Fruit fly (Drosophila melanogaster): Measurements from ENCODE around the gene QIL1.

Gene QIL1

DNA sequence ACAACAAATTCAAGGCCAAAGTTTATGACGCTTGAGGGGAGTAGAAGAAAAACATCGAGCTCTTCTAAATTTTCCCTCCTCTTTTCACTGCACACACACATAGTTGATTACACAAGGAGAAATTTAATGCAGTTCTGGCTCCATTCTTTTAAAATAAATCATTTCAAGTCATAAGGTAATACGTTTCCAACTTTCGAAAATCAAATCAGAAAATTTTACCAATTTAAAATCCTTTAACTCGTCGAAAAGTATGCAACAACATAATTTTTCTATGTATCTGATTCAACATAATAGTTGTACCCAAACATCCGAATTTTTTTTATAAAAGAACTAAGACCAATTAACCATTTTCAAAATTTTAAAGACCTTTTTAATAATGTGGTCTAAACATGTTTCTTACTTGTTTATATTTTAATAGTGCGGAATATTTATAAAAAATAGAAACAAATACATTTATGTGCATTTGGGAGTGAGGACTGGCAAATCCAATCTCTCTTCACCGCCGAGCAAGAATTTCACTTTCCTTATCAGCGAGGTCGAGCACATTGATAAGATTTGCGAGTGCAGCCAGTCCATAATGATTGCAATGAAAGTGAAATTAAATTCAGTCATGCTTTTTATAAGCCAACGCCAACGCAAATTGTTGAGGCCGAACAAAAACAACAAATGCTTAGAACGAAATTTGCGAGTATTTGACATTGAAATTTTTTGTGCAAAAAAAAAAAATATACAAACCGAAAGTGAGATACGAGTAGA lies 40.4 kb downstream of the QIL1 start (continued):
- TF ChIP-seq lz (GFP tag; optimal IDR thresholded peaks at IDR 0.05) (peak; percentile 25), Sox15 (GFP tag; optimal IDR thresholded peaks at IDR 0.05) (no peak), Sox14 (GFP tag; optimal IDR thresholded peaks at IDR 0.05) (peak; percentile 39), esn (GFP tag; optimal IDR thresholded peaks at IDR 0.05) (peak; percentile 71), Eip78C (GFP tag) (peak; percentile 89), CG8632 (GFP tag; optimal IDR thresholded peaks at IDR 0.05) (peak; percentile 56), CG11294 (GFP tag; IDR thresholded peaks at IDR 0.05) (no peak), acj6 (GFP tag; optimal IDR thresholded peaks at IDR 0.05) (peak; percentile 63), CG16779 (tag; optimal IDR thresholded peaks at IDR 0.05) (no peak), CG9139 (GFP tag; optimal IDR thresholded peaks at IDR 0.05) (no peak), svp (GFP tag) (peak; percentile 81), CG31627 (GFP tag; optimal IDR thresholded peaks at IDR 0.05) (peak; percentile 32), CG3919 (GFP tag; optimal IDR thresholded peaks at IDR 0.05) (peak; percentile 55), cyc (GFP tag; optimal IDR thresholded peaks at IDR 0.05) (peak; percentile 43), Blimp-1 (GFP tag; optimal IDR thresholded peaks at IDR 0.05) (no peak)

DNA sequence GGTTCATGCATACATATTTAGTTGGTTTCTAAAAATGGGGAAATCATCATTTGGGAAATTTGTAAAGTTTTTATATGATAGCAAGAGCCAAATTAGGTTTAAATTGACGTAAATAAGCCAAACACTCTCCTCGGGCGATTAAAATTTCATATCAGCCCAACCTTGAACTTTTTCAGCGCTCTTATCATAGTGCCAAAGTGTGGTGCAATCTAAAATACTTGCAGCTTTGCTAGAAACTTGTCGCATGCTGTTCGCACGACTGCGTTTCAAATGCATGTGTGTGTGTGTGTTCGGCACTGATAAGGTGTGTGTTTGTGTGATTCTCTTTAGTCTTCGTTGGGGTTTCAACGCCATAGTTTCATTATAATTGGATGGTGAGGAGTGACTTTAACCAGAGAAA lies 41.1 kb downstream of the QIL1 start:
- TF ChIP-seq CG3919 (GFP tag; optimal IDR thresholded peaks at IDR 0.05) (no peak), salr (GFP tag; optimal IDR thresholded peaks at IDR 0.05) (no peak), lz (GFP tag; optimal IDR thresholded peaks at IDR 0.05) (peak; percentile 16), achi (GFP tag; optimal IDR thresholded peaks at IDR 0.05) (no peak), CG11294 (GFP tag; IDR thresholded peaks at IDR 0.05) (no peak), CG9139 (GFP tag; optimal IDR thresholded peaks at IDR 0.05) (no peak), CG15336 (GFP tag; IDR thresholded peaks at IDR 0.05) (no peak), dsx (GFP tag; optimal IDR thresholded peaks at IDR 0.05; ENCODE audit: poor library complexity, severe bottlenecking) (no peak), eg (GFP tag; IDR thresholded peaks at IDR 0.05) (no peak), Ets21C (GFP tag; optimal IDR thresholded peaks at IDR 0.05) (no peak), dac (GFP tag; optimal IDR thresholded peaks at IDR 0.05) (no peak), cyc (GFP tag; optimal IDR thresholded peaks at IDR 0.05) (no peak), CG3032 (tag; optimal IDR thresholded peaks at IDR 0.05) (no peak), CG7368 (GFP tag; optimal IDR thresholded peaks at IDR 0.05) (no peak), spab (GFP tag; optimal IDR thresholded peaks at IDR 0.05) (no peak), fd59A (GFP tag; optimal IDR thresholded peaks at IDR 0.05) (no peak), CG6163 (GFP tag; IDR thresholded peaks at IDR 0.05) (0 out of 3 replicates have a peak, but pooled peaks have one; percentile 13), CG16779 (tag; optimal IDR thresholded peaks at IDR 0.05) (no peak), Sox102F (GFP tag; optimal IDR thresholded peaks at IDR 0.05) (no peak), esn (GFP tag; optimal IDR thresholded peaks at IDR 0.05) (no peak), Eip75B (GFP tag; optimal IDR thresholded peaks at IDR 0.05) (no peak), CG6276 (GFP tag; optimal IDR thresholded peaks at IDR 0.05) (no peak), Met (GFP tag; optimal IDR thresholded peaks at IDR 0.05) (no peak), CG10631 (GFP tag; optimal IDR thresholded peaks at IDR 0.05) (no peak), CG6792 (GFP tag; optimal IDR thresholded peaks at IDR 0.05) (no peak), Hr39 (GFP tag; optimal IDR thresholded peaks at IDR 0.05) (peak; percentile 24), Gug (GFP tag; IDR thresholded peaks at IDR 0.05) (0 out of 2 replicates have a peak, but pooled peaks have one; percentile 15), pdm3 (GFP tag; optimal IDR thresholded peaks at IDR 0.05) (peak; percentile 13), fd85E (GFP tag; optimal IDR thresholded peaks at IDR 0.05) (no peak), Eip78C (GFP tag) (peak; percentile 68), CG6854 (GFP tag; optimal IDR thresholded peaks at IDR 0.05) (no peak), CG8119 (GFP tag; IDR thresholded peaks at IDR 0.05) (0 out of 3 replicates have a peak, but pooled peaks have one; percentile 23), Ets96B (tag; optimal IDR thresholded peaks at IDR 0.05) (peak; percentile 11), fkh (GFP tag; optimal IDR thresholded peaks at IDR 0.05) (no peak), Hr4 (GFP tag; optimal IDR thresholded peaks at IDR 0.05) (peak; percentile 27), CG11902 (GFP tag; optimal IDR thresholded peaks at IDR 0.05) (no peak), Blimp-1 (GFP tag; optimal IDR thresholded peaks at IDR 0.05) (no peak), CG11762 (GFP tag; optimal IDR thresholded peaks at IDR 0.05; ENCODE audit: insufficient read depth) (peak; percentile 3), CG6808 (GFP tag; optimal IDR thresholded peaks at IDR 0.05) (no peak), CG31627 (GFP tag; optimal IDR thresholded peaks at IDR 0.05) (peak; percentile 11), CG34406 (GFP tag; optimal IDR thresholded peaks at IDR 0.05) (no peak), acj6 (GFP tag; optimal IDR thresholded peaks at IDR 0.05) (peak; percentile 3), Eip93F (GFP tag; optimal IDR thresholded peaks at IDR 0.05) (no peak), Smox (GFP tag; optimal IDR thresholded peaks at IDR 0.05) (peak; percentile 22)

Data from whole organism, prepupa.